Worm (Caenorhabditis elegans) whole organism, L4 larva: Measurements from ENCODE around the gene cfap-20.

ENCODE experiments used
- ces-1 ChIP-seq: fragments of 150-350 bp; sonication (generic microtip); optimal IDR thresholded peaks from 4 replicates; lab custom pipeline; 2014; ENCODE audit warnings: missing biosample characterization, missing genetic modification reagents, missing genetic modification characterization
- egl-27 ChIP-seq: sonication (generic microtip); optimal IDR thresholded peaks from 3 replicates; lab custom pipeline; 2017; ENCODE audit warnings: missing biosample characterization, missing genetic modification reagents, missing genetic modification characterization
- fkh-10 ChIP-seq: fragments of 150-350 bp; optimal IDR thresholded peaks from 2 replicates; lab custom pipeline; 2014; ENCODE audit warnings: missing biosample characterization, missing genetic modification reagents, missing genetic modification characterization
- lin-1 ChIP-seq: fragments of 200-800 bp; sonication (Bioruptor generic); IDR thresholded peaks from 2 replicates; pipeline ENCODE4 v1.3.6; 2022; ENCODE audit warnings: missing genetic modification reagents, missing genetic modification characterization, missing compliant biosample characterization
- lin-13 ChIP-seq: fragments of 150-350 bp; optimal IDR thresholded peaks from 2 replicates; lab custom pipeline; 2014; ENCODE audit warnings: missing biosample characterization, missing genetic modification reagents, missing genetic modification characterization
- lin-29 ChIP-seq: fragments of 200-800 bp; sonication (Bioruptor generic); IDR thresholded peaks from 2 replicates; pipeline ENCODE4 v1.3.6; 2022; ENCODE audit warnings: missing genetic modification reagents, missing genetic modification characterization, missing compliant biosample characterization
- madf-5 ChIP-seq, 2 experiments: fragments of 200-800 bp; sonication (Bioruptor generic); IDR thresholded peaks; 2 replicates each; pipeline ENCODE4 v1.3.6; 2022; ENCODE audit warnings: missing compliant biosample characterization in 2 of 2, missing genetic modification characterization in 2 of 2
- nhr-102 ChIP-seq: sonication (generic microtip); optimal IDR thresholded peaks from 2 replicates; lab custom pipeline; 2016; ENCODE audit warnings: mild to moderate bottlenecking, missing genetic modification characterization, moderate library complexity, missing compliant biosample characterization
- nhr-237 ChIP-seq: sonication (generic microtip); optimal IDR thresholded peaks from 2 replicates; lab custom pipeline; 2017; ENCODE audit warnings: missing biosample characterization, missing genetic modification characterization
- pha-4 ChIP-seq, 2 experiments: fragments of 150-350 bp in 1 of 2; fragments of 200-800 bp in 1 of 2; sonication (Bioruptor generic) in 1 of 2; IDR thresholded peaks in 1 of 2; optimal IDR thresholded peaks in 1 of 2; 2 replicates each; pipeline versions ENCODE4 v1.3.6 to Lab custom; 2014 to 2022; ENCODE audit warnings: missing genetic modification characterization in 2 of 2, missing genetic modification reagents in 2 of 2, missing biosample characterization in 1 of 2, missing compliant biosample characterization in 1 of 2
- unc-62 ChIP-seq, 3 experiments: fragments of 150-350 bp in 1 of 3; sonication (generic microtip); optimal IDR thresholded peaks in 2 of 3; peaks in 1 of 3; 1 replicate in 1 of 3; 2 replicates in 2 of 3; lab custom pipeline; 2014 to 2017; ENCODE audit warnings: missing biosample characterization in 3 of 3, missing genetic modification characterization in 3 of 3, missing genetic modification reagents in 3 of 3, missing genotype in 1 of 3
- zag-1 ChIP-seq: fragments of 150-350 bp; optimal IDR thresholded peaks from 2 replicates; lab custom pipeline; 2014; ENCODE audit warnings: missing biosample characterization, missing genetic modification characterization
- zfp-3 ChIP-seq: fragments of 200-800 bp; sonication (Bioruptor generic); conservative IDR thresholded peaks from 2 replicates; pipeline ENCODE4 v1.3.6; 2022; ENCODE audit warnings: missing genetic modification reagents, missing genetic modification characterization, missing compliant biosample characterization
- ztf-11 ChIP-seq: fragments of 150-350 bp; optimal IDR thresholded peaks from 2 replicates; lab custom pipeline; 2014; ENCODE audit warnings: missing biosample characterization, missing genetic modification characterization

DNA sequence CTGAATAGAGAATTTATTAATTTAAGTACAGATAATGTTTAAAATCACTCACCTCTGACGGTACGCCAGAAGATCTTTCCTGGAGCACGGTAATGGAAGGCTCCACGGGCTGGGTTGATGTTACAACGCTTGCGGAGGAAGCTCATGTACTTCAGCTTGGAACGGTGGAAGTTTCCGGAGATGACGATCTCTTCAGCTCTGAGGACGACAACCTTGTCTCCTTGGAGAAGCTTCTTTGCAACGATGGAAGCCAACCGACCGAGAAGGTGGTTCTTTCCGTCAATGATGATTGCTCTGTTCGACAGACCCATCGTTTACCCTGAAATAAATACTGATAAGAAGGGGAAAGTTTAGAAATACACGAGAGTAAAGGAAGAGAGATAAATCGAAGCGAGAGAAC, 34.0 kb downstream of the cfap-20 start, which contains the start of gene rpl-16:
- TF ChIP-seq lin-29 (GFP tag; lab: Robert Waterston, UW) = no peak
- TF ChIP-seq nhr-102 (tag; lab: Kevin White, UChicago) = no peak
- peak; percentile 27 for TF ChIP-seq lin-13
- TF ChIP-seq madf-5 (GFP tag; IDR thresholded peaks at IDR 0.05; lab: Robert Waterston, UW) = 0 out of 4 replicates have a peak, but pooled peaks of 1 of the 2 experiments have one; percentile 23
- no peak for TF ChIP-seq zag-1 (tag; lab: Kevin White, UChicago)
- no peak for TF ChIP-seq egl-27 (tag; lab: Kevin White, UChicago)
- TF ChIP-seq pha-4 (GFP tag; IDR thresholded peaks at IDR 0.05; lab: Robert Waterston, UW) = no peak
- TF ChIP-seq pha-4 (tag; optimal IDR thresholded peaks at IDR 0.05; lab: Kevin White, UChicago) = no peak
- TF ChIP-seq ztf-11 = no peak
- no peak for TF ChIP-seq lin-1 (GFP tag; lab: Robert Waterston, UW)
- TF ChIP-seq nhr-237 = no peak
- no peak for TF ChIP-seq ces-1
- no peak for TF ChIP-seq unc-62 (GFP tag; optimal IDR thresholded peaks at IDR 0.05 in 1 of 2; lab: Kevin White, UChicago)
- TF ChIP-seq unc-62 (tag; optimal IDR thresholded peaks at IDR 0.05; lab: Kevin White, UChicago) = no peak
- TF ChIP-seq zfp-3 = no peak
- TF ChIP-seq fkh-10 = no peak
